Fruit fly (Drosophila melanogaster) Kc167 (cell line): ENCODE data around the gene CG31643.

Experiments used
- Myc ChIP-seq: fragments of >200 bp; optimal IDR thresholded peaks from 2 replicates; lab custom pipeline; 2017; ENCODE audit warnings: missing external identifiers
- Sin3A ChIP-seq: fragments of >200 bp; optimal IDR thresholded peaks from 2 replicates; lab custom pipeline; 2018; ENCODE audit warnings: missing external identifiers
- h ChIP-seq: fragments of >200 bp; optimal IDR thresholded peaks from 3 replicates; lab custom pipeline; 2018; ENCODE audit warnings: missing external identifiers
- psq ChIP-seq: fragments of >200 bp; optimal IDR thresholded peaks from 2 replicates; lab custom pipeline; 2017; ENCODE audit warnings: missing external identifiers

DNA sequence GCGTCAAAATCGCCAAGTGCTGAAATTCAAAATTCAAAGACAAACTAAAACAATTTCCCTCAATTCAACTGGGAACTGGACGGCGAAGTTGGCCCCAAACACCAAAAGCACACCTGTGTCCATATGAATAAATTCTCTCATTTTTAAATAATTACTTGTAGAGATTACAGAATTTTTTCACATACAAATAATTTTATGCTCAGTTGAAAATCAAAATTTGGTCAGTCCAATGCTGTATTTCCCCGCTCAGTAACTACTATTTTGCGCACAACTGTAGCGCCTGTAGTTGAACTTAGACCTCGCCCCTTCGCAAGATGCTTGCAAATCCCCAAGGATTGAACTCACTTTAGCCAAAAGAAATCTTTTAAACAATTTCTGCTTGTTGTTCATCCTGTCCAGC lies 9.2 kb upstream of the CG31643 start:
- TF ChIP-seq psq (no peak), Myc (no peak), Sin3A (lab: Kevin White, UChicago) (no peak), h (no peak)
